Fruit fly (Drosophila melanogaster) whole organism: ENCODE data around the gene ebd2.

Experiments
- CG8478 ChIP-seq: fragments of >200 bp; optimal IDR thresholded peaks from 2 replicates; lab custom pipeline; 2018; ENCODE audit warnings: inconsistent platforms
- Dll ChIP-seq: fragments of >200 bp; optimal IDR thresholded peaks from 2 replicates; lab custom pipeline; 2017
- EcR ChIP-seq, 2 experiments: fragments of >200 bp; optimal IDR thresholded peaks; 2 replicates each; lab custom pipeline; 2017; ENCODE audit warnings: missing biosample characterization in 2 of 2, missing genetic modification characterization in 2 of 2, missing genetic modification reagents in 2 of 2
- pan ChIP-seq: fragments of >200 bp; optimal IDR thresholded peaks from 2 replicates; lab custom pipeline; 2017
- psq ChIP-seq: fragments of >200 bp; optimal IDR thresholded peaks from 2 replicates; lab custom pipeline; 2017
- usp ChIP-seq: fragments of >200 bp; optimal IDR thresholded peaks from 2 replicates; lab custom pipeline; 2017; ENCODE audit warnings: missing biosample characterization, missing genetic modification characterization, mixed read lengths

ebd2 gene

DNA sequence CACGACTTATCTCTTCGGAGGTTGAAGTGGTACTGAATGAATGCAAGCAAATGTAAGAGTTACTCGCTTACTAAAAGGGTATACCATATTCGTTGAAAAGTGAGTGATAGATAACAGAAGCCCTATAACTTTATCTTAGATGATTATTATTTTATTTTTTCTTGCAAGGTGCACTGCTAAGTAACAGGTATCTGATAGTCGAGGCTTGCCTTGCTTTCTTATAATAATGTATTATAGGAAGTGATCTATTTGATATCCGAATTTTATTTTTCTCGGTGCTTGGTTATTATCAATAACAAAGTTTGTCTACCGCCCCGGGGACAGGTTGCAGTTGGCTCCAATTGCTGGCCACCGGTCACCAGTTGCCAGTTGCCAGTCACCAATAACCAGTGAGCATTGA is 22.1 kb upstream of the ebd2 start:
- TF ChIP-seq pan (lab: Kevin White, UChicago) (no peak), psq (lab: Kevin White, UChicago) (no peak), CG8478 (lab: Kevin White, UChicago) (no peak), EcR (GFP tag; optimal IDR thresholded peaks at IDR 0.05; lab: Kevin White, UChicago) (no peak), Dll (no peak)

DNA sequence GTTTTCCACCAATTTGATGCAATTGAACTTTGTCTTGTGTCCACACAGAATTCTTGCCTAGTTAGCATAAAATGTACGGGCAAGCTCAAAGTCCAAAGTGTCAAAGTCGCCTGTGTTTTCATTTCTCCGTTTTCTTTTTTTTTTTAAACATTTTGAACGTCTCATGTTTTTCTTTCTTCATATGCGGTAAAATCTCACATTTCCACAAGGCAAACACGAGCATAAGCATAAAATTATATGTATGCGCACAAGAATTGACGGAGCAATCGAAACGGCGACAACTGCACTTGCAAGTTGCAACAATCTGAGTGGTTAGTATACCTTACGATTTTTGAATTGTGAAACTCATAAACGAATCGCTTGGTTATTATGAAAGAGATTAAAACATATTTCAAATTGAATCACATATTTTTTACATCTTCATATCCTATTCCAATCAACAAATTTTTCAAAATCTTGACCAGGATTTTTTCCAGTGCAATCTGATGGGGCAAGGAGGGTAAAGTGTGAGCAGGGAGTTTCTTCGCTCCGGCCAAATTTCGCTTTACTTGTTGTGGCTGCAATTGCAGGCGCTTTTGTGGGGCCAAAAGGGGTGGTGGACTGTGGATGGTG is 14.9 kb upstream of the ebd2 start:
- TF ChIP-seq usp (GFP tag; lab: Kevin White, UChicago) = no peak
- no peak for TF ChIP-seq pan (lab: Kevin White, UChicago)
- no peak for TF ChIP-seq psq (lab: Kevin White, UChicago)

DNA sequence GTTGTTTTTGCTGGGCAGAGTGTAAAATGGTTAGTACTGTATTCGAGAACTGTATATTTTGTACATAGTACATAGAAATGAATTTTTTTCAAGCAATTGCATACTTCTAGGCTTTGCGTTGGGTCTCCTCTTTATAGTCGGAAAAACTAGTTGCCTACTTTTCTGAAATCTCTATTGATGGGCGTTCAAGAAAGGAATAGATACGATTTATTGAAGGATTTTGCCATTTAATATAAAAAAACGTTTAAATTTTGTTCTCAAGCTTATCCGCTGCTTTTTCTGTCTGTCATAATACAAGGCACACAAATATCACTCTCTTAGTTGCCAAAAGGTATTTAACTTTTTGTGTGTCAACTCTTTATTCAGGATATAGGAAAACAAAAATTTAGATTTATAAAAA is 10.8 kb upstream of the ebd2 start, which contains the start of gene CG32440:
Gene CG32440, plus strand, starts transcription at position 301 of the 400 bp plus-strand sequence.
- TF ChIP-seq psq (lab: Kevin White, UChicago) = no peak

dm6 chr3L:21357383-21357782 is 8.3 kb upstream of the ebd2 start, which contains the start of gene CG32437:
Gene CG32437, plus strand, starts transcription at chr3L:21357683.
- TF ChIP-seq Dll = no peak

DNA sequence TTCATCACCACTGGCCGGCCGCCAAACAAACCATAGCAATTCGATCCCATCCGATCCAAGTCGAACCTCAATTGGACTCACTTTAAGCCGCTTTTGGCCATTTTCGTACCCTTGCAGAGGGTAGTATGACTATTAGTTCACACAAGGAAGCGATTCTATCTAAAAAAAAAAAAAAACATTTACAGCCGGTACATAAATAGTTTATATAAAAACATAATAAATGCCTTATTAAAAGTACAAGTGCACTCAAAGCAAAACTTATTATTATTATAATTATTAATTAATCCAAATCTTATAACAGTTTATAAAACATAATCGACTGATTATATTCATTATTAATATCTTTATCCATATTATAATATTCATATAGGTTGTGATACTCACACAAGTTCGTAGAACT is 7.3 kb upstream of the ebd2 start, which contains the start of gene CG12971:
Gene CG12971, minus strand, starts transcription at position 101 of the 400 bp plus-strand sequence.
- no peak for TF ChIP-seq usp (GFP tag; lab: Kevin White, UChicago)
- TF ChIP-seq CG8478 (lab: Kevin White, UChicago) = no peak
- TF ChIP-seq psq (lab: Kevin White, UChicago) = no peak
- no peak for TF ChIP-seq EcR (GFP tag; optimal IDR thresholded peaks at IDR 0.05; lab: Kevin White, UChicago)
- no peak for TF ChIP-seq Dll
- no peak for TF ChIP-seq pan (lab: Kevin White, UChicago)

dm6 chr3L:21347197-21347831 is 1.8 kb downstream of the ebd2 start:
- no peak for TF ChIP-seq CG8478 (lab: Kevin White, UChicago)

- TF ChIP-seq pan (lab: Kevin White, UChicago) (no peak), Dll (no peak), CG8478 (lab: Kevin White, UChicago) (no peak), psq (lab: Kevin White, UChicago) (no peak), EcR (GFP tag; optimal IDR thresholded peaks at IDR 0.05; lab: Kevin White, UChicago) (no peak), usp (GFP tag; lab: Kevin White, UChicago) (no peak)
These were observed 2.5 kb downstream of the ebd2 start for dm6 chr3L:21346463-21347196.

DNA sequence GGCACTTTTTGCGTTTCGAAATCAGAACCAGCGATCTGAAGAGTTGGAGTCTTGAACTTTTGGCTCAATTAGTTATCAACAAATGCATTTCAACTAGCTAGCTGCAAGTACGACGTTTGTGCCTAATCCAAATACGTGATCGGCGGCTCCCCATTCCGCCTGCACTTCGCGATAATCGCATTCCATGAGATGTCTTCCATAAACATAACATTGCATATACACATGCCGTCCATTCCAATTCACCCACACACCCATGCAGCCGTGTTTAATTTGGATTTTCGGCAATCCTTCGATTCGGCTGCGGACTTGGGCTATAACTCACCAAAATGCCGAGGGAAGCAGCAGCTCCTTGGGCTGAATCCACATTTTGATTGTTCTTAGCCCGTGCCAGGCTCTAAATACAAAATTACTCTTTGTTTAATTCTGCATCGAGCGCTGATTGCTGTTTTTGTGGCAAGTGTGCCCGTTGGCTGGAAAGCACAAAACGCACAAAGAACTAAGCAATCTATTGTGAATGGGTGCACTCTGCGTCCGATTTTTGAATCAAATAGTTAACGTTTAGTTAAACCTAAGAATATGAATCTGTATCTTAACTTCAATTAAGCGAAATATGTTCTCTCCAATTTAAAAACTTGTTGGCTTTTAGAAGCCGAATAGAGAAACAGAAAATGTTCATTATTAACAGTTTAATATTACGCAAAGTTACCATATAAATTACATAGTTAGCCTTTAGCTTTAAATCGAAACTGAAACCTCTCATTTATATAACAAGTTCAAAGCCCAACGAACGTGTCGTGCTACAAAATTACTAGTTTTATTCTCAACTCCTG is 5.6 kb downstream of the ebd2 start, which contains the start of the genes Tbc1d8-9 and CG32436:
Gene Tbc1d8-9, minus strand, starts transcription at position 463 of the 830 bp plus-strand sequence.
Gene CG32436, plus strand, starts transcription at position 780 of the 830 bp plus-strand sequence.
- TF ChIP-seq pan (lab: Kevin White, UChicago) (no peak), CG8478 (lab: Kevin White, UChicago) (no peak), psq (lab: Kevin White, UChicago) (no peak), usp (GFP tag; lab: Kevin White, UChicago) (no peak), Dll (no peak), EcR (GFP tag; optimal IDR thresholded peaks at IDR 0.05; lab: Kevin White, UChicago) (no peak)

DNA sequence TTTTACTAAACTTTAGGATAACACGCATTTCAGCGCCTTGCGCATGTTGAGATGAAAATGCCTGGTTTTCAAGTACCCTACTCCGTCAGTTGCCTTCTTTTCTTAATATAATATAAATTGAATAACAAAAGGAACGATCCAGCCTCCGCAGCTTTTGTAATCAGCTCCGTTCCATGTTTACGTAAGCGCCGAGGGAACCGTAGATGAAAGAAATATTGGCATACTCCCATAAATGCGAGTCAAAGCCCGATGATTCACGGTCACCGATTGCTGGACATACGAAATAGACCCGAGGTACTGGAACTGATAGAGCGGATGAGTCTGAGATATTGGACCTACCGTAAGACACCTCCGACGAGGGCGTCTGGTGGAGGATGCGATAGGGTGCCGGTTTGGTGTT is 6.5 kb downstream of the ebd2 start:
- TF ChIP-seq usp (GFP tag; lab: Kevin White, UChicago) (no peak), CG8478 (lab: Kevin White, UChicago) (no peak), psq (lab: Kevin White, UChicago) (no peak), pan (lab: Kevin White, UChicago) (no peak), Dll (no peak), EcR (GFP tag; optimal IDR thresholded peaks at IDR 0.05; lab: Kevin White, UChicago) (no peak)

DNA sequence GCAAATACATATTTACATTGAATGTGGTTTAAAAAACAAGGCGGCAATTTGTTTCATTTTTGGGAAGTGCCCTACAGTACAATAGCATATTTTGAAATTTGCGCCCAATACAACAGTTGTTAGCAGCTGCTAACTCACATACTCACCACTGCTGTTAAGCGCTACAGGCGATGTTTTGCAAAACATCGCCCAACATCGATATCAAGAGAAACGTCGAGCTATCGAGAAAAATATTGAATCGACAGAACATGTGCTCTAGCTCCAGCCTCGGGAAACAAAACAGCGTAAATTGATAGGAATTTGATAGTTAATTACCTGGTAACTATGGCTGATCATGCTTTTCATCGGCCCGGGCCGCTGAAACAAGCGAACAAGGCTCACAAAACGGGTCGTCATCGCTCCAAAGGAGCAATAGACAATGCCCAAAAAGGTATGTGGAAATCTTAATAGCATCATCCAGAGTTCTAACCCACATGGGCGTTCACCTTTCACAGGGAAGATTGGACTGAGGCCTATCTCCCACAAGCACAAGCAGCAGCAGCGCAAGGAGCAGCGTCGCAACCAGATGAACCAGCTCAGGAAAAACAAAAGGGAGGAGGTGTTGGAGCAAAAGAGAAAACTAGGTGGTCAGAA is 14.0 kb downstream of the ebd2 start, which contains the start of gene Tsr1:
Gene Tsr1, plus strand, starts transcription at position 217 of the 633 bp plus-strand sequence.
- TF ChIP-seq usp (GFP tag; lab: Kevin White, UChicago) (no peak), Dll (no peak), EcR (GFP tag; optimal IDR thresholded peaks at IDR 0.05; lab: Kevin White, UChicago) (no peak), pan (lab: Kevin White, UChicago) (no peak), psq (lab: Kevin White, UChicago) (no peak), CG8478 (lab: Kevin White, UChicago) (no peak)

DNA sequence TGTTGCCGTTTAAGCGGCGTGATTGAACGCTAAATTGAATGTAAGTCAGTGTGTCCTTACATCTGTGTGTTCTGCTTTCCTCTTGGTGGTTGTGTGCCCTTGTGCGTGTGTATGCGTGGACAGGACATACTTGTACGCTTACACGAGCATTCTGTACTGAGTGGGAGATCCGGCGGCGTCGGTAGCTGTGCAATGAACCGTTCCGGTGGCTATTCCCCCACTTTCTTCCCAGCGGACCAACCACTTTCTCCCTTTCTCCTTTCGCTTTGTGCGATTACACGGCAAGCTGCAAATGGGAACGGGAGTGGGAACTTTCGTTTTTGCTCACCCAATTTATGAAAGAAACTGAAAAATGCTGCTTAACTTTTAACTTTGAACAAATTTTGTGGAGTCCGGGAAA is 24.4 kb downstream of the ebd2 start:
- TF ChIP-seq psq (lab: Kevin White, UChicago) (no peak), CG8478 (lab: Kevin White, UChicago) (no peak), usp (GFP tag; lab: Kevin White, UChicago) (no peak), Dll (no peak), EcR (GFP tag; optimal IDR thresholded peaks at IDR 0.05; lab: Kevin White, UChicago) (no peak), pan (lab: Kevin White, UChicago) (no peak)
